Worm (Caenorhabditis elegans): ENCODE data around the gene str-69.

- TF ChIP-seq elt-2 (tag; optimal IDR thresholded peaks at IDR 0.05): no peak
- TF ChIP-seq lin-39 (tag; optimal IDR thresholded peaks at IDR 0.05): no peak
- TF ChIP-seq sea-2 (GFP tag; optimal IDR thresholded peaks at IDR 0.05): no peak
- TF ChIP-seq R02D3.7 (tag; optimal IDR thresholded peaks at IDR 0.05): no peak
- TF ChIP-seq pqm-1 (tag; optimal IDR thresholded peaks at IDR 0.05): no peak
- TF ChIP-seq skn-1 (tag; optimal IDR thresholded peaks at IDR 0.05): no peak
- no peak for TF ChIP-seq ztf-4 (tag; optimal IDR thresholded peaks at IDR 0.05)
- no peak for TF ChIP-seq daf-12 (tag; optimal IDR thresholded peaks at IDR 0.05)
Observed at ce11 chrV:3065928-3066327, 39.8 kb downstream of the str-69 start, which contains the start of gene srh-185.
